Fruit fly (Drosophila melanogaster): ENCODE measurements around the gene CG15717.

dm6 chrX:13128750-13129152 is at the start of gene CG15717, which contains the start of the genes CG32638 and MFS10:
- TF ChIP-seq ey (GFP tag; optimal IDR thresholded peaks at IDR 0.05) (no peak), psq (GFP tag; optimal IDR thresholded peaks at IDR 0.05) (peak; percentile 5), usp (GFP tag; optimal IDR thresholded peaks at IDR 0.05) (no peak), OdsH (GFP tag; optimal IDR thresholded peaks at IDR 0.05) (no peak), foxo (GFP tag; optimal IDR thresholded peaks at IDR 0.05) (peak in 1 of 2 experiments; percentile 39), dsf (GFP tag; optimal IDR thresholded peaks at IDR 0.05; ENCODE audit: borderline replicate concordance) (no peak), rgr (GFP tag; optimal IDR thresholded peaks at IDR 0.05) (peak; percentile 50), HLH106 (tag; optimal IDR thresholded peaks at IDR 0.05) (no peak), pan (optimal IDR thresholded peaks at IDR 0.05) (no peak), Hnf4 (GFP tag; optimal IDR thresholded peaks at IDR 0.05) (peak; percentile 36), br (GFP tag; optimal IDR thresholded peaks at IDR 0.05) (peak; percentile 23), CG9705 (GFP tag; optimal IDR thresholded peaks at IDR 0.05) (no peak), lola (GFP tag; optimal IDR thresholded peaks at IDR 0.05) (no peak)
